Worm (Caenorhabditis elegans): ENCODE measurements around the gene nhr-65.

DNA sequence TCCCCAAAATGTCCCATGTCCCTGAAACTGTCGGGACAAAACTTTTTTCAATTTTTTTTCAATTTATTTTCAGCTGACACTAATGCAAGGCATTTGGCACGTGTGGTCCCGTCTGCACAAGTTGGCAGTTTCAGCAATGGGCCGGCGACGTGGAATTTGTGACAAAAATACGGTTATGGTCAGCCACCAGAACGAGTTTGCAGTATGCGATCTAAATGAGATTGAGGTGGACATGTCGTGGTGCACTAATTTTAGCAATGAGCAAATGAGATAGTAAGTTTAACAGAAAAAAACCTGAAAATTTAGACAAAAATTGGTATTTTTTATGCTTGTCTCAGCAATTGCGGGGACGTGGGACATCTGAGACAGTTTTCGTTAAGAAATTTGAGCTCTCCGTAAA lies 3.4 kb downstream of the nhr-65 start:
- no peak for TF ChIP-seq scrt-1 (GFP tag; IDR thresholded peaks at IDR 0.05)
- TF ChIP-seq flt-1 (GFP tag; IDR thresholded peaks at IDR 0.05): no peak
- no peak for TF ChIP-seq tra-4 (tag; optimal IDR thresholded peaks at IDR 0.05)
- no peak for TF ChIP-seq aly-1 (tag; optimal IDR thresholded peaks at IDR 0.05)
- TF ChIP-seq ama-1 (optimal IDR thresholded peaks at IDR 0.05): no peak
- TF ChIP-seq F13C5.2 (tag; optimal IDR thresholded peaks at IDR 0.05): no peak
- TF ChIP-seq pes-1 (GFP tag; IDR thresholded peaks at IDR 0.05): no peak
- TF ChIP-seq hmg-4 (GFP tag; optimal IDR thresholded peaks at IDR 0.05): no peak
- no peak for TF ChIP-seq tbx-11 (GFP tag; IDR thresholded peaks at IDR 0.05)
- no peak for TF ChIP-seq tbx-37 (GFP tag; conservative IDR thresholded peaks at IDR 0.05)
- no peak for TF ChIP-seq B0310.2 (tag; optimal IDR thresholded peaks at IDR 0.05)
- TF ChIP-seq hmbx-1 (tag; optimal IDR thresholded peaks at IDR 0.05): no peak
- no peak for TF ChIP-seq ceh-36 (tag; optimal IDR thresholded peaks at IDR 0.05)
- no peak for TF ChIP-seq sea-1 (GFP tag; conservative IDR thresholded peaks at IDR 0.05)
